Fruit fly (Drosophila melanogaster): Measurements from ENCODE around the gene BBS8.
"Not testable (repeated sequence)": the region's sequence is repeated elsewhere in the genome, so short reads cannot be mapped to it uniquely, and the experiment has no call there.

BBS8 gene

DNA sequence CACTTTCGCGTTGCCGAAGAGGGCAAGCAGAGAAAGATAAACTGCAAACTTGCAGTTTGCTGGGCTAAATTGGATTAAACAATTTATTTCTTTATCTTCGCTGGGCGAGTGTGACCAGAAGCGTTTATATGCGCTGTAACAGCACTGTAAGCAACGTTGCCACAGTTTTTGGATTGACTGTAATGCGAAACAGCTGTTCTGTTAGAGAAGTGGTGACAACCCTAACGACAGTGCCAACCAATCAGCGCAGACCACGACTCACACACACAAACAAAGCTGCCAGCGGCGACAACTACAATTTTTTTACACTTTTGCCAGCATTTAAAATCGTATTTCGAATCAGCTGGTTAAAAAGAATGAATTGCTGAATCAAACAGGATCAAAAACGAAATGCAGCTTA, 30.2 kb downstream of the BBS8 start, which contains the start of the genes crq and shv (continued):
- TF ChIP-seq sisA (GFP tag; IDR thresholded peaks at IDR 0.05) (no peak), CG6791 (GFP tag; IDR thresholded peaks at IDR 0.05; ENCODE audit: partially characterized antibody) (no peak), unpg (GFP tag; optimal IDR thresholded peaks at IDR 0.05) (no peak), HLH54F (GFP tag; optimal IDR thresholded peaks at IDR 0.05) (no peak), CG6854 (GFP tag; optimal IDR thresholded peaks at IDR 0.05) (no peak), Hmr (GFP tag; optimal IDR thresholded peaks at IDR 0.05) (peak; percentile 40), stwl (tag; optimal IDR thresholded peaks at IDR 0.05) (peak; percentile 95), CG16813 (GFP tag; IDR thresholded peaks at IDR 0.05; ENCODE audit: partially characterized antibody) (0 out of 3 replicates have a peak, but pooled peaks have one; percentile 20), Myb (GFP tag; optimal IDR thresholded peaks at IDR 0.05) (peak; percentile 54), CG8924 (tag; optimal IDR thresholded peaks at IDR 0.05) (peak; percentile 52), BEAF-32 (GFP tag; optimal IDR thresholded peaks at IDR 0.05) (peak; percentile 39), Xbp1 (GFP tag; optimal IDR thresholded peaks at IDR 0.05) (peak; percentile 98), CG12744 (GFP tag; optimal IDR thresholded peaks at IDR 0.05) (no peak), CG12659 (GFP tag; optimal IDR thresholded peaks at IDR 0.05) (peak; percentile 72), Dll (GFP tag; IDR thresholded peaks at IDR 0.05; ENCODE audit: partially characterized antibody) (peak; percentile 40; the same call in 1 of the 4 replicates), btn (GFP tag; optimal IDR thresholded peaks at IDR 0.05) (no peak), tll (GFP tag; optimal IDR thresholded peaks at IDR 0.05) (no peak), fd64A (GFP tag; optimal IDR thresholded peaks at IDR 0.05) (no peak), h (optimal IDR thresholded peaks at IDR 0.05) (no peak), ftz-f1 (GFP tag; optimal IDR thresholded peaks at IDR 0.05) (peak; percentile 12), CG4617 (GFP tag; optimal IDR thresholded peaks at IDR 0.05; ENCODE audit: borderline replicate concordance) (peak; percentile 72), Nf-YA (GFP tag; IDR thresholded peaks at IDR 0.05) (peak; percentile 91), MBD-R2 (GFP tag; IDR thresholded peaks at IDR 0.05) (peak; percentile 95), gt (GFP tag; IDR thresholded peaks at IDR 0.05) (no peak)

- TF ChIP-seq CG2116 (GFP tag; optimal IDR thresholded peaks at IDR 0.05) (peak; percentile 86), CG16813 (GFP tag; IDR thresholded peaks at IDR 0.05; ENCODE audit: partially characterized antibody) (peak; percentile 36; the same call in 1 of the 3 replicates), Dref (GFP tag; IDR thresholded peaks at IDR 0.05) (peak; percentile 56), Scr (GFP tag; IDR thresholded peaks at IDR 0.05; ENCODE audit: partially characterized antibody) (peak; percentile 35; the same call in 1 of the 2 replicates), Trl (optimal IDR thresholded peaks at IDR 0.05) (peak; percentile 4 to 45), Opbp (GFP tag; IDR thresholded peaks at IDR 0.05; ENCODE audit: partially characterized antibody) (peak; percentile 20; the same call in 1 of the 3 replicates)
- not testable (repeated sequence) for TF ChIP-seq Trl (GFP tag; optimal IDR thresholded peaks at IDR 0.05)
Observed at dm6 chr2L:455274-455673, 32.6 kb downstream of the BBS8 start, which contains the start of gene CG4133. Gene CG4133 (plus strand): TSS chr2L:455531.

- TF ChIP-seq CG7839 (tag; optimal IDR thresholded peaks at IDR 0.05) (no peak), so (GFP tag; IDR thresholded peaks at IDR 0.05) (no peak), pros (GFP tag; optimal IDR thresholded peaks at IDR 0.05) (peak; percentile 38), onecut (GFP tag; IDR thresholded peaks at IDR 0.05) (peak; percentile 97)
Observed at dm6 chr2L:455738-456137, 33.1 kb downstream of the BBS8 start.

- no peak for TF ChIP-seq GATAe (GFP tag; conservative IDR thresholded peaks at IDR 0.05)
- peak; percentile 41; the same call in 1 of the 2 replicates for TF ChIP-seq CG4360 (GFP tag; IDR thresholded peaks at IDR 0.05)
- TF ChIP-seq CG3726 (GFP tag; IDR thresholded peaks at IDR 0.05) = no peak
- no peak for TF ChIP-seq D19B (GFP tag; optimal IDR thresholded peaks at IDR 0.05)
- TF ChIP-seq kah (GFP tag; optimal IDR thresholded peaks at IDR 0.05) = peak; percentile 23
- peak; percentile 32 for TF ChIP-seq nerfin-1 (tag; optimal IDR thresholded peaks at IDR 0.05)
- TF ChIP-seq Adf1 (GFP tag; IDR thresholded peaks at IDR 0.05) = peak; percentile 90
- TF ChIP-seq ewg (GFP tag; optimal IDR thresholded peaks at IDR 0.05) = peak; percentile 58
- peak; percentile 79 for TF ChIP-seq scrt (GFP tag; optimal IDR thresholded peaks at IDR 0.05)
- peak; percentile 3 for TF ChIP-seq CG13894 (tag; optimal IDR thresholded peaks at IDR 0.05)
- TF ChIP-seq Optix (GFP tag; IDR thresholded peaks at IDR 0.05) = 0 out of 3 replicates have a peak, but pooled peaks have one; percentile 16
- TF ChIP-seq sens (GFP tag) = peak; percentile 13
- TF ChIP-seq CG16779 (GFP tag; IDR thresholded peaks at IDR 0.05) = 0 out of 2 replicates have a peak, but pooled peaks have one; percentile 40
- TF ChIP-seq NFAT (GFP tag; IDR thresholded peaks at IDR 0.05) = no peak
Observed at dm6 chr2L:467683-468082, 45.0 kb downstream of the BBS8 start.
